Fruit fly (Drosophila melanogaster) whole organism, prepupa: ENCODE data around the gene eIF3h.

ENCODE experiments used
- Blimp-1 ChIP-seq: fragments of 200-800 bp; sonication (Bioruptor generic); optimal IDR thresholded peaks from 3 replicates; lab custom pipeline; 2017; ENCODE audit warnings: missing biosample characterization, missing genetic modification characterization, mild to moderate bottlenecking, moderate library complexity, missing genetic modification reagents
- CG10631 ChIP-seq: fragments of 200-800 bp; sonication (Bioruptor generic); optimal IDR thresholded peaks from 2 replicates; lab custom pipeline; 2016; ENCODE audit warnings: missing biosample characterization, missing genetic modification characterization
- CG11294 ChIP-seq: fragments of 200-800 bp; sonication (Bioruptor generic); IDR thresholded peaks from 2 replicates; pipeline ENCODE4 v1.3.6; 2022; ENCODE audit warnings: missing biosample characterization, missing genetic modification characterization
- CG6163 ChIP-seq: fragments of 200-800 bp; sonication (Bioruptor generic); IDR thresholded peaks from 3 replicates; pipeline ENCODE4 v1.3.6; 2022; ENCODE audit warnings: missing biosample characterization, missing genetic modification characterization
- CG8319 ChIP-seq: fragments of 200-800 bp; sonication (Bioruptor generic); optimal IDR thresholded peaks from 3 replicates; lab custom pipeline; 2016; ENCODE audit warnings: missing biosample characterization, missing genetic modification characterization
- Ets21C ChIP-seq: fragments of 200-800 bp; sonication (Bioruptor generic); optimal IDR thresholded peaks from 3 replicates; lab custom pipeline; 2016; ENCODE audit warnings: missing biosample characterization, missing genetic modification characterization
- Gug ChIP-seq: fragments of 200-800 bp; sonication (Bioruptor generic); IDR thresholded peaks from 2 replicates; pipeline ENCODE4 v1.3.6; 2022; ENCODE audit warnings: missing biosample characterization, missing genetic modification characterization
- OdsH ChIP-seq: fragments of 200-800 bp; sonication (Bioruptor generic); optimal IDR thresholded peaks from 3 replicates; lab custom pipeline; 2016; ENCODE audit warnings: missing biosample characterization, missing genetic modification characterization
- Sox14 ChIP-seq: fragments of 200-800 bp; sonication (Bioruptor generic); optimal IDR thresholded peaks from 3 replicates; lab custom pipeline; 2016; ENCODE audit warnings: missing biosample characterization, missing genetic modification characterization
- acj6 ChIP-seq: fragments of 200-800 bp; sonication (Bioruptor generic); optimal IDR thresholded peaks from 3 replicates; lab custom pipeline; 2016; ENCODE audit warnings: missing biosample characterization, missing genetic modification characterization
- dac ChIP-seq: fragments of 200-800 bp; sonication (Bioruptor generic); optimal IDR thresholded peaks from 2 replicates; lab custom pipeline; 2017; ENCODE audit warnings: missing biosample characterization, mild to moderate bottlenecking, missing genetic modification characterization
- dsx ChIP-seq: fragments of 200-800 bp; optimal IDR thresholded peaks from 3 replicates; lab custom pipeline; 2019; ENCODE audit warnings: missing biosample characterization, mild to moderate bottlenecking, missing genetic modification characterization, moderate library complexity; ENCODE audit not compliant: poor library complexity, severe bottlenecking
- salr ChIP-seq, 2 experiments: fragments of 200-800 bp; sonication (Bioruptor generic); optimal IDR thresholded peaks; 3 replicates each; lab custom pipeline; 2016 to 2018; ENCODE audit warnings: missing biosample characterization in 2 of 2, missing genetic modification characterization in 2 of 2, mild to moderate bottlenecking in 1 of 2
- topi ChIP-seq: fragments of 200-800 bp; sonication (Bioruptor generic); optimal IDR thresholded peaks from 3 replicates; lab custom pipeline; 2016; ENCODE audit warnings: missing biosample characterization, missing genetic modification characterization

- no peak for TF ChIP-seq salr (GFP tag; optimal IDR thresholded peaks at IDR 0.05; lab: Kevin White, UChicago)
- no peak for TF ChIP-seq CG11294
- no peak for TF ChIP-seq topi (GFP tag; lab: Kevin White, UChicago)
- no peak for TF ChIP-seq CG10631 (GFP tag; lab: Kevin White, UChicago)
- no peak for TF ChIP-seq Ets21C (GFP tag; lab: Kevin White, UChicago)
- TF ChIP-seq Blimp-1 (GFP tag; lab: Kevin White, UChicago), result no peak
- no peak for TF ChIP-seq acj6 (GFP tag; lab: Kevin White, UChicago)
- TF ChIP-seq Sox14 (GFP tag; lab: Kevin White, UChicago), result no peak
- TF ChIP-seq CG8319 (GFP tag; lab: Kevin White, UChicago), result no peak
- TF ChIP-seq OdsH (GFP tag; lab: Kevin White, UChicago), result no peak
- TF ChIP-seq dac, result no peak
- no peak for TF ChIP-seq dsx
- no peak for TF ChIP-seq CG6163
- TF ChIP-seq Gug (GFP tag; lab: Robert Waterston, UW), result no peak
These were observed 47.0 kb upstream of the eIF3h start, which contains the start of gene ND-13A for dm6 chr2L:5099790-5100360.
